Fruit fly (Drosophila melanogaster) S2 (cell line): ENCODE results near the gene CG32181.

Experiments used
- CG8478 ChIP-seq: fragments of >200 bp; optimal IDR thresholded peaks from 2 replicates; lab custom pipeline; 2018
- CTCF ChIP-seq, 2 experiments: fragments of >200 bp; optimal IDR thresholded peaks; 2 replicates each; lab custom pipeline; 2018

CG32181 gene

DNA sequence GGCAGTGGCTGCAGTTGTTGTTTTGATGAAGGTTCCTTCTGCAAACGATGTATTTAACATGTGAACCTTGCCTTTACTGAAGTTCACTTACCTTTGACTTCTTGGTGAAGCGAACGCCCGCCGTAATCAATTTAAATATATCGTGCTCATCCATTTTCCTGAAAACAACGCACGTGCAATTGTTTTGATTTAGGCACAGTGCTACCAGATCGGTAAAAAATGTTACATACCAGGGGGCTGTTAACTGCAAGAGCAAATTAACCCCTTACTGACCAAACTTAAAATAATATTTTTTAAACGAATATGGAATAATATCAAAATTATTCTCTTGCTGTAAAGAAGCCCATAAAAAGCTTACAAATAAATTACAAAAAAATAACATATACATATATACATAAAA is 45.0 kb downstream of the CG32181 start, which contains the start of gene ais:
Gene ais, minus strand, starts transcription at position 205 of the 400 bp plus-strand sequence.
- TF ChIP-seq CG8478 (no peak), CTCF (optimal IDR thresholded peaks at IDR 0.05; lab: Kevin White, UChicago) (no peak)

DNA sequence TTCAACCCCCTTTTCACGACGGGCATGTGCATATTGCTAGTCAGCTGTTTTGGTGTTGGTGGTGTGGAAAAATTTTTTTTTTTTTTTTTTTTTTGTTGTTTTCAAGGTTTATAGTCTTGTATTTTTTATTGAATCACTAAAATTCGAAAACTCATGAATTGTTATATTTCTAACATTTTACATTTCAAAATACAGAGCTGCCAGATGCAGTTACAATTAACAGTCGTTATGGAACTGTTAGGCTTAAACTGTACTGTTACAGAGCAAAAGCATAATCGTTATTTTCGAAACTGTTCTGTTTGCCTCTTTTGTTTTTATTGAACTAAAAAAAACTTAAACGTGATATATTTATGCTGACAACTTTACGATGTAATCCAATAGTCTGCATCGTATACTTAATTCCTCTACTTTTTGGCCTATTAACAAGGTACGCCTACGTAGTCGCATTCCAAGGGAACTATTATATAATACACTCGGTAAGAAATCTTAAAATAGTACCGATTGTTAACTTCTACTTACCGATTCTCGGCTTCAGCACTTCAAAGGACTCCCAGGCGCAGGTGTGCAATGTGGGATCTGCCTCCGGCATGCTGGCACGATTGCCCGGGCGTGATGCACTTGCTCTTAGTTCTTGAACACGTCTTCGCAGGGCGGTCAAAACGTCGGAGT is 47.0 kb downstream of the CG32181 start, which contains the start of gene CG32187:
Gene CG32187, minus strand, starts transcription at position 9 of the 669 bp plus-strand sequence.
- no peak for TF ChIP-seq CG8478
- no peak for TF ChIP-seq CTCF (optimal IDR thresholded peaks at IDR 0.05; lab: Kevin White, UChicago)

DNA sequence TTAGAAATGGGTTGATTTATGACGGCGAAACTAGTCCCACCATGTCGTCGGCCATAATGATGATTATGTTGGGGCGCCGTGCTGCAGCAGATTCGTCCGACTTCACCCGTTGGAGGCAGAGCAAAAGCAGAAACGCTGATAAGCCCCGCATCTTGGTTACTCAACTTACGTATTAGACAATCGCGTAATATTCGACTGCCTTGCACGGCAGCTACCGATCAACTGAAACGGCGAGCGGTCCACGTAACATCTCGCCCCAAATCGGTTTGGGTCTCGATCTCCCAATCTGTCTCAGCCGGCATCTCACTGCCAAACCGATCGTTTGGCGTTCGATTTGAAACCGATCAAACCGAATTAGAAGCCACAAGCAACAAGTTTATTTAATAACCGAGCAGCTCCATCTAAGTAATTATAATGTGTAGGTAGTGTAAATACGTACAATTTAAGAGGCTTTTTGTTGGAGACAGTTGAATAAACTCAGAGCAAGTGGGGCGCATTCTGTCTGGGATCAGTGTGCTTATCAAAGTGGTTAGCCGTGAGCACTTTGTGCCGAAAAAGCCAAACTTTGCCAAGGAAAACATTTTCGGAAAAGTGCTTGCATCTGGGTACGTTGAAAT is 49.2 kb downstream of the CG32181 start, which contains the start of gene CG32191:
Gene CG32191, minus strand, starts transcription at position 550 of the 617 bp plus-strand sequence.
- no peak for TF ChIP-seq CTCF (optimal IDR thresholded peaks at IDR 0.05; lab: Kevin White, UChicago)
- TF ChIP-seq CG8478: no peak
